Worm (Caenorhabditis elegans) whole organism, early embryonic: Measurements from ENCODE around the gene zig-6.

Experiments used
- aly-1 ChIP-seq: sonication (generic microtip); optimal IDR thresholded peaks from 2 replicates; lab custom pipeline; 2016; ENCODE audit warnings: missing genetic modification characterization, missing compliant biosample characterization
- ama-1 ChIP-seq: fragments of 150-350 bp; optimal IDR thresholded peaks from 2 replicates; lab custom pipeline; 2014
- flt-1 ChIP-seq: fragments of 200-800 bp; sonication (Bioruptor generic); IDR thresholded peaks from 2 replicates; pipeline ENCODE4 v1.3.6; 2022; ENCODE audit warnings: missing genetic modification characterization, missing compliant biosample characterization
- hmg-4 ChIP-seq: fragments of 200-800 bp; sonication (Bioruptor generic); optimal IDR thresholded peaks from 2 replicates; lab custom pipeline; 2018; ENCODE audit warnings: mild to moderate bottlenecking, missing genetic modification characterization, missing compliant biosample characterization
- pes-1 ChIP-seq: fragments of 200-800 bp; sonication (Bioruptor generic); IDR thresholded peaks from 2 replicates; pipeline ENCODE4 v1.3.6; 2022; ENCODE audit warnings: missing genetic modification reagents, missing genetic modification characterization, missing compliant biosample characterization
- tbx-11 ChIP-seq: fragments of 200-800 bp; sonication (Bioruptor generic); IDR thresholded peaks from 2 replicates; pipeline ENCODE4 v1.3.6; 2022; ENCODE audit warnings: missing genetic modification characterization, missing compliant biosample characterization
- tbx-37 ChIP-seq: fragments of 200-800 bp; sonication (Bioruptor generic); conservative IDR thresholded peaks from 2 replicates; pipeline ENCODE4 v1.3.6; 2022; ENCODE audit warnings: missing genetic modification reagents, missing genetic modification characterization, missing compliant biosample characterization

DNA sequence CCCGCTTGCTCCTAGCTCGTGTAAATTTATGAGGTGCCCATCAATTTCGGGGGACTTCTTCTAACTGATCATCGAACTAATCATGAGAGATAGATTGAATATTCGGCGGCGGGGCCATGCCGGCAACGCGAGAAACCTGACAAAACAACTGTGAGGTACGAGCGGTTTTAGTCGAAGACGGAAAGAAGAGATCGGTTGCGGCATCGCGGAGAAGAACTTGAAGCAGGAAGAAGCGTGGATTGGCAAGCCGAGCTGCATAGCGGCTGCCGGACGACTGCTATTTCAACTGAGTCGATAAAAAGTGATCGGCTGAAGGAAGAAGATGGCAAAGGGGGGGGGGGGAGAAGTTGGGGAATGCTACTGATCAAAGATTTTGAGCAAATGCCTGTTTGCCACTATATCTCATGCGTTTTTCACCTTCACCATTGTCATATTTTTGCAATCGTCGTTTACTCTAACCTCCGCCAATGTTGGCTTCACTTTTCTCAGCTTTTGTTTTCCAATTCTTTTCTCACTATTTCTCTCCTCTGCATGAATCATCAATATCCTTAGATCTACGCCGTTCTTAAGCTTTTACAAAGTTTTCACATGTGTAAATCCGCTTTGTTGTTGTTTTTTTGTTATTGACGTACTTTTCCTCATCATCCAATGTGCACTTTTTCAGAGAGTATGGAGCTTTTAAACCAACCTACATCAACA, 6.7 kb upstream of the zig-6 start, which contains the start of gene pqn-62:
- TF ChIP-seq flt-1 (GFP tag; lab: Robert Waterston, UW) (no peak), ama-1 (lab: Kevin White, UChicago) (no peak), tbx-37 (GFP tag; lab: Robert Waterston, UW) (no peak), aly-1 (no peak), tbx-11 (no peak), hmg-4 (GFP tag; lab: Kevin White, UChicago) (no peak), pes-1 (no peak)
